Worm (Caenorhabditis elegans) whole organism, L4 larva: ENCODE measurements around the gene dyf-6.
A peak's percentile ranks its signal among the peaks of the same experiment; 100 is the strongest.

ENCODE experiments used
- D1046.2 ChIP-seq: fragments of 200-800 bp; sonication (Bioruptor generic); IDR thresholded peaks from 2 replicates; pipeline ENCODE4 v1.3.6; 2022; ENCODE audit warnings: missing genetic modification characterization, missing compliant biosample characterization
- F10B5.3 ChIP-seq: sonication (generic microtip); optimal IDR thresholded peaks from 2 replicates; lab custom pipeline; 2016; ENCODE audit warnings: mild to moderate bottlenecking, missing genetic modification characterization, missing compliant biosample characterization
- F44E2.7 ChIP-seq: fragments of 200-800 bp; sonication (Bioruptor generic); IDR thresholded peaks from 2 replicates; pipeline ENCODE4 v2.1.2; 2022; ENCODE audit warnings: missing genetic modification characterization, missing compliant biosample characterization
- F49E8.2 ChIP-seq: sonication (generic microtip); optimal IDR thresholded peaks from 2 replicates; lab custom pipeline; 2016; ENCODE audit warnings: missing compliant biosample characterization, mild to moderate bottlenecking, missing genetic modification characterization, borderline replicate concordance
- R02D3.7 ChIP-seq: fragments of 150-350 bp; sonication (generic microtip); optimal IDR thresholded peaks from 3 replicates; lab custom pipeline; 2014; ENCODE audit warnings: missing biosample characterization, missing genetic modification characterization
- T26A8.4 ChIP-seq: fragments of 200-800 bp; sonication (Bioruptor generic); IDR thresholded peaks from 2 replicates; pipeline ENCODE4 v1.3.6; 2022; ENCODE audit warnings: missing genetic modification characterization, missing compliant biosample characterization
- Y48G9A.11 ChIP-seq: fragments of 200-800 bp; sonication (Bioruptor generic); IDR thresholded peaks from 2 replicates; pipeline ENCODE4 v1.3.6; 2022; ENCODE audit warnings: missing genetic modification reagents, missing genetic modification characterization, missing compliant biosample characterization
- Y75B8A.6 ChIP-seq: fragments of 200-800 bp; sonication (Bioruptor generic); IDR thresholded peaks from 2 replicates; pipeline ENCODE4 v1.3.6; 2022; ENCODE audit warnings: missing genetic modification reagents, missing genetic modification characterization, missing compliant biosample characterization
- ZK337.2 ChIP-seq: fragments of 200-800 bp; sonication (Bioruptor generic); IDR thresholded peaks from 2 replicates; pipeline ENCODE4 v1.3.6; 2022; ENCODE audit warnings: missing genetic modification reagents, missing genetic modification characterization, missing compliant biosample characterization
- aha-1 ChIP-seq: fragments of 150-350 bp; peaks from one replicate; lab custom pipeline; 2014; ENCODE audit warnings: missing biosample characterization, missing genetic modification characterization
- attf-4 ChIP-seq: sonication (generic microtip); optimal IDR thresholded peaks from 3 replicates; lab custom pipeline; 2017; ENCODE audit warnings: missing biosample characterization, missing genetic modification characterization
- ceh-28 ChIP-seq: fragments of 150-350 bp; optimal IDR thresholded peaks from 2 replicates; lab custom pipeline; 2014; ENCODE audit warnings: missing biosample characterization, missing genetic modification reagents, missing genetic modification characterization
- ceh-32 ChIP-seq: sonication (generic microtip); optimal IDR thresholded peaks from 2 replicates; lab custom pipeline; 2016; ENCODE audit warnings: mild to moderate bottlenecking, missing genetic modification characterization, missing compliant biosample characterization; ENCODE audit not compliant: poor library complexity
- ceh-62 ChIP-seq: sonication (generic microtip); optimal IDR thresholded peaks from 2 replicates; lab custom pipeline; 2017; ENCODE audit warnings: missing biosample characterization, missing genetic modification characterization
- ceh-82 ChIP-seq: sonication (generic microtip); optimal IDR thresholded peaks from 2 replicates; lab custom pipeline; 2017; ENCODE audit warnings: missing biosample characterization, missing genetic modification characterization
- cey-2 ChIP-seq: sonication (generic microtip); optimal IDR thresholded peaks from 3 replicates; lab custom pipeline; 2017; ENCODE audit warnings: missing genetic modification characterization, mild to moderate bottlenecking, missing compliant biosample characterization, antibody characterized with exemption, borderline replicate concordance; ENCODE audit not compliant: insufficient read depth
- ctbp-1 ChIP-seq: fragments of 200-800 bp; sonication (Bioruptor generic); IDR thresholded peaks from 2 replicates; pipeline ENCODE4 v1.3.6; 2022; ENCODE audit warnings: missing genetic modification reagents, missing genetic modification characterization, missing compliant biosample characterization
- daf-16 ChIP-seq, 3 experiments: sonication (generic microtip); optimal IDR thresholded peaks; 2 replicates each; lab custom pipeline; 2016 to 2017; ENCODE audit warnings: missing genetic modification characterization in 3 of 3, missing genetic modification reagents in 3 of 3, mild to moderate bottlenecking in 2 of 3, missing compliant biosample characterization in 2 of 3, missing biosample characterization in 1 of 3, moderate library complexity in 1 of 3
- daf-8 ChIP-seq: fragments of 200-800 bp; sonication (Bioruptor generic); IDR thresholded peaks from 2 replicates; pipeline ENCODE4 v1.3.6; 2022; ENCODE audit warnings: missing genetic modification characterization, missing compliant biosample characterization
- dmd-6 ChIP-seq: fragments of 200-800 bp; sonication (Bioruptor generic); IDR thresholded peaks from 2 replicates; pipeline ENCODE4 v1.3.6; 2022; ENCODE audit warnings: missing genetic modification reagents, missing genetic modification characterization, missing compliant biosample characterization
- dve-1 ChIP-seq: sonication (generic microtip); optimal IDR thresholded peaks from 2 replicates; lab custom pipeline; 2017; ENCODE audit warnings: antibody characterized with exemption, mild to moderate bottlenecking, missing genetic modification characterization, missing compliant biosample characterization; ENCODE audit not compliant: insufficient read depth
- egl-27 ChIP-seq: sonication (generic microtip); optimal IDR thresholded peaks from 3 replicates; lab custom pipeline; 2017; ENCODE audit warnings: missing biosample characterization, missing genetic modification reagents, missing genetic modification characterization
- egl-43 ChIP-seq: fragments of 200-800 bp; sonication (Bioruptor generic); IDR thresholded peaks from 2 replicates; pipeline ENCODE4 v1.3.6; 2022; ENCODE audit warnings: missing genetic modification reagents, missing genetic modification characterization, missing compliant biosample characterization
- gei-8 ChIP-seq: fragments of 200-800 bp; sonication (Bioruptor generic); optimal IDR thresholded peaks from 2 replicates; lab custom pipeline; 2018; ENCODE audit warnings: mild to moderate bottlenecking, missing genetic modification characterization, missing compliant biosample characterization
- hlh-11 ChIP-seq: fragments of 200-800 bp; sonication (Bioruptor generic); optimal IDR thresholded peaks from 2 replicates; lab custom pipeline; 2018; ENCODE audit warnings: mild to moderate bottlenecking, missing genetic modification characterization, missing compliant biosample characterization
- hlh-30 ChIP-seq: sonication (generic microtip); optimal IDR thresholded peaks from 2 replicates; lab custom pipeline; 2017; ENCODE audit warnings: antibody characterized with exemption, mild to moderate bottlenecking, missing genetic modification characterization, missing compliant biosample characterization; ENCODE audit not compliant: insufficient read depth
- hmg-1.1 ChIP-seq: fragments of 200-800 bp; sonication (Bioruptor generic); IDR thresholded peaks from 2 replicates; pipeline ENCODE4 v1.3.6; 2022; ENCODE audit warnings: missing genetic modification reagents, missing genetic modification characterization, missing compliant biosample characterization
- lin-29 ChIP-seq: fragments of 200-800 bp; sonication (Bioruptor generic); IDR thresholded peaks from 2 replicates; pipeline ENCODE4 v1.3.6; 2022; ENCODE audit warnings: missing genetic modification reagents, missing genetic modification characterization, missing compliant biosample characterization
- lin-39 ChIP-seq: fragments of 150-350 bp; optimal IDR thresholded peaks from 2 replicates; lab custom pipeline; 2014; ENCODE audit warnings: missing biosample characterization, missing genetic modification reagents, missing genetic modification characterization
- lsy-2 ChIP-seq, 2 experiments: fragments of 150-350 bp in 1 of 2; sonication (generic microtip) in 1 of 2; optimal IDR thresholded peaks; 2 replicates each; lab custom pipeline; 2014 to 2017; ENCODE audit warnings: missing biosample characterization in 2 of 2, missing genetic modification characterization in 2 of 2
- madf-5 ChIP-seq, 2 experiments: fragments of 200-800 bp; sonication (Bioruptor generic); IDR thresholded peaks; 2 replicates each; pipeline ENCODE4 v1.3.6; 2022; ENCODE audit warnings: missing compliant biosample characterization in 2 of 2, missing genetic modification characterization in 2 of 2
- mdt-29 ChIP-seq: fragments of 200-800 bp; sonication (Bioruptor generic); IDR thresholded peaks from 2 replicates; pipeline ENCODE4 v1.3.6; 2022; ENCODE audit warnings: missing genetic modification reagents, missing genetic modification characterization, missing compliant biosample characterization
- mes-2 ChIP-seq: sonication (generic microtip); optimal IDR thresholded peaks from 2 replicates; lab custom pipeline; 2016; ENCODE audit warnings: missing genotype, mild to moderate bottlenecking, missing genetic modification characterization, missing compliant biosample characterization; ENCODE audit not compliant: poor library complexity, severe bottlenecking
- nhr-10 ChIP-seq: fragments of 150-350 bp; optimal IDR thresholded peaks from 2 replicates; lab custom pipeline; 2014; ENCODE audit warnings: missing biosample characterization, missing genetic modification characterization
- nhr-11 ChIP-seq: fragments of 150-350 bp; optimal IDR thresholded peaks from 2 replicates; lab custom pipeline; 2014; ENCODE audit warnings: missing biosample characterization, missing genetic modification characterization
- nhr-237 ChIP-seq: sonication (generic microtip); optimal IDR thresholded peaks from 2 replicates; lab custom pipeline; 2017; ENCODE audit warnings: missing biosample characterization, missing genetic modification characterization
- nhr-25 ChIP-seq: sonication (generic microtip); optimal IDR thresholded peaks from 2 replicates; lab custom pipeline; 2017; ENCODE audit warnings: missing genetic modification characterization, mild to moderate bottlenecking, missing compliant biosample characterization, antibody characterized with exemption, moderate library complexity, borderline replicate concordance; ENCODE audit not compliant: insufficient read depth
- nhr-28 ChIP-seq: fragments of 150-350 bp; optimal IDR thresholded peaks from 2 replicates; lab custom pipeline; 2014; ENCODE audit warnings: missing biosample characterization, missing genetic modification characterization
- nhr-41 ChIP-seq: fragments of 200-800 bp; sonication (Bioruptor generic); IDR thresholded peaks from 2 replicates; pipeline ENCODE4 v1.3.6; 2022; ENCODE audit warnings: missing genetic modification reagents, missing genetic modification characterization, missing compliant biosample characterization
- nhr-48 ChIP-seq: sonication (generic microtip); optimal IDR thresholded peaks from 2 replicates; lab custom pipeline; 2016; ENCODE audit warnings: mild to moderate bottlenecking, missing genetic modification characterization, missing compliant biosample characterization
- nhr-77 ChIP-seq: fragments of 150-350 bp; optimal IDR thresholded peaks from 2 replicates; lab custom pipeline; 2014; ENCODE audit warnings: missing biosample characterization, missing genetic modification characterization
- pqm-1 ChIP-seq: sonication (generic microtip); optimal IDR thresholded peaks from 2 replicates; lab custom pipeline; 2017; ENCODE audit warnings: missing biosample characterization, missing genetic modification characterization
- saeg-2 ChIP-seq: fragments of 200-800 bp; sonication (Bioruptor generic); IDR thresholded peaks from 2 replicates; pipeline ENCODE4 v1.3.6; 2022; ENCODE audit warnings: missing genetic modification reagents, missing genetic modification characterization, missing compliant biosample characterization
- set-16 ChIP-seq: fragments of 200-800 bp; sonication (Bioruptor generic); IDR thresholded peaks from 2 replicates; pipeline ENCODE4 v1.3.6; 2022; ENCODE audit warnings: missing genetic modification reagents, missing genetic modification characterization, missing compliant biosample characterization
- skn-1 ChIP-seq: fragments of 150-350 bp; optimal IDR thresholded peaks from 2 replicates; lab custom pipeline; 2014; ENCODE audit warnings: missing biosample characterization, missing genetic modification characterization
- spr-1 ChIP-seq: sonication (generic microtip); optimal IDR thresholded peaks from 2 replicates; lab custom pipeline; 2016; ENCODE audit warnings: mild to moderate bottlenecking, missing genetic modification characterization, missing compliant biosample characterization
- spr-3 ChIP-seq: fragments of 200-800 bp; sonication (Bioruptor generic); optimal IDR thresholded peaks from 2 replicates; lab custom pipeline; 2018; ENCODE audit warnings: mild to moderate bottlenecking, missing genetic modification characterization, missing compliant biosample characterization
- unc-130 ChIP-seq: sonication (generic microtip); optimal IDR thresholded peaks from 2 replicates; lab custom pipeline; 2016; ENCODE audit warnings: missing genetic modification reagents, missing genetic modification characterization, missing compliant biosample characterization
- unc-39 ChIP-seq: sonication (generic microtip); optimal IDR thresholded peaks from 2 replicates; lab custom pipeline; 2017; ENCODE audit warnings: missing biosample characterization, missing genetic modification characterization
- zfp-2 ChIP-seq: sonication (generic microtip); optimal IDR thresholded peaks from 2 replicates; lab custom pipeline; 2016; ENCODE audit warnings: mild to moderate bottlenecking, missing genetic modification characterization, missing compliant biosample characterization

The dyf-6 gene

ce11 chrX:10395668-10396067, 9.4 kb upstream of the dyf-6 start (continued):
- TF ChIP-seq lin-39 (tag; lab: Kevin White, UChicago) (no peak), lin-29 (no peak), nhr-11 (tag; lab: Kevin White, UChicago) (no peak), egl-43 (GFP tag; lab: Robert Waterston, UW) (peak; percentile 47; the same call in 1 of the 2 replicates), hlh-11 (tag; lab: Kevin White, UChicago) (peak; percentile 65), spr-1 (tag; lab: Kevin White, UChicago) (no peak), mdt-29 (GFP tag; lab: Robert Waterston, UW) (no peak), ZK337.2 (GFP tag; lab: Robert Waterston, UW) (no peak), saeg-2 (GFP tag; lab: Robert Waterston, UW) (no peak), ceh-62 (tag; lab: Kevin White, UChicago) (no peak), aha-1 (peak; percentile 92), nhr-48 (tag; lab: Kevin White, UChicago) (no peak), daf-8 (no peak), daf-16 (GFP tag; optimal IDR thresholded peaks at IDR 0.05; lab: Kevin White, UChicago) (no peak), daf-16 (tag; optimal IDR thresholded peaks at IDR 0.05; lab: Kevin White, UChicago) (peak; percentile 45), Y75B8A.6 (GFP tag; lab: Robert Waterston, UW) (no peak), nhr-237 (no peak), lsy-2 (tag; optimal IDR thresholded peaks at IDR 0.05; lab: Kevin White, UChicago) (no peak), nhr-77 (tag; lab: Kevin White, UChicago) (no peak), T26A8.4 (no peak), nhr-28 (tag; lab: Kevin White, UChicago) (peak; percentile 28), Y48G9A.11 (GFP tag; lab: Robert Waterston, UW) (no peak), ceh-28 (tag; lab: Kevin White, UChicago) (no peak), D1046.2 (GFP tag; lab: Robert Waterston, UW) (no peak), unc-39 (tag; lab: Kevin White, UChicago) (no peak), F44E2.7 (GFP tag; lab: Robert Waterston, UW) (no peak), pqm-1 (tag; lab: Kevin White, UChicago) (no peak), skn-1 (tag; lab: Kevin White, UChicago) (no peak), nhr-25 (tag; lab: Kevin White, UChicago) (no peak), gei-8 (GFP tag; lab: Kevin White, UChicago) (no peak), nhr-41 (GFP tag; lab: Robert Waterston, UW) (no peak), nhr-10 (tag; lab: Kevin White, UChicago) (no peak), unc-130 (GFP tag; lab: Kevin White, UChicago) (no peak), F49E8.2 (tag; lab: Kevin White, UChicago) (no peak), ctbp-1 (GFP tag; lab: Robert Waterston, UW) (no peak), spr-3 (GFP tag; lab: Kevin White, UChicago) (no peak), cey-2 (no peak), F10B5.3 (tag; lab: Kevin White, UChicago) (no peak), ceh-82 (no peak), mes-2 (tag; lab: Kevin White, UChicago) (peak; percentile 45), zfp-2 (tag; lab: Kevin White, UChicago) (no peak), dmd-6 (GFP tag; lab: Robert Waterston, UW) (peak; percentile 30)
- TF ChIP-seq, all 104 proteins: peak for 14

ce11 chrX:10395177-10395576, 8.9 kb upstream of the dyf-6 start:
- TF ChIP-seq set-16 (GFP tag; lab: Robert Waterston, UW) (no peak), lsy-2 (tag; optimal IDR thresholded peaks at IDR 0.05; lab: Kevin White, UChicago) (no peak), dmd-6 (GFP tag; lab: Robert Waterston, UW) (no peak), hmg-1.1 (GFP tag; lab: Robert Waterston, UW) (no peak), dve-1 (tag; lab: Kevin White, UChicago) (peak; percentile 34), aha-1 (peak; percentile 52), madf-5 (GFP tag; IDR thresholded peaks at IDR 0.05; lab: Robert Waterston, UW) (no peak), ceh-82 (no peak), spr-1 (tag; lab: Kevin White, UChicago) (no peak), R02D3.7 (tag; lab: Kevin White, UChicago) (no peak), pqm-1 (tag; lab: Kevin White, UChicago) (peak; percentile 59), hlh-30 (tag; lab: Kevin White, UChicago) (no peak), ceh-32 (no peak), mes-2 (tag; lab: Kevin White, UChicago) (no peak), attf-4 (tag; lab: Kevin White, UChicago) (no peak), nhr-237 (no peak), egl-27 (tag; lab: Kevin White, UChicago) (no peak)
